Worm (Caenorhabditis elegans) whole organism, mixed stage, embryonic: ENCODE results near the gene F13H10.5.

Experiments used
- elt-1 ChIP-seq: sonication (generic microtip); optimal IDR thresholded peaks from 2 replicates; lab custom pipeline; 2017; ENCODE audit warnings: missing genetic modification characterization, mild to moderate bottlenecking, missing compliant biosample characterization, antibody characterized with exemption, moderate library complexity, borderline replicate concordance; ENCODE audit not compliant: insufficient read depth
- lsy-2 ChIP-seq: fragments of 150-350 bp; optimal IDR thresholded peaks from 2 replicates; lab custom pipeline; 2014; ENCODE audit warnings: missing biosample characterization, missing genetic modification characterization
- mls-2 ChIP-seq: sonication (generic microtip); optimal IDR thresholded peaks from 2 replicates; lab custom pipeline; 2016; ENCODE audit warnings: mild to moderate bottlenecking, missing genetic modification characterization, moderate library complexity, missing compliant biosample characterization
- nhr-28 ChIP-seq: fragments of 150-350 bp; optimal IDR thresholded peaks from 2 replicates; lab custom pipeline; 2014; ENCODE audit warnings: missing biosample characterization, missing genetic modification characterization
- snpc-4 ChIP-seq: fragments of 150-350 bp; optimal IDR thresholded peaks from 2 replicates; lab custom pipeline; 2014; ENCODE audit warnings: missing biosample characterization, missing genetic modification characterization
- ztf-11 ChIP-seq: fragments of 150-350 bp; optimal IDR thresholded peaks from 2 replicates; lab custom pipeline; 2014; ENCODE audit warnings: missing biosample characterization, missing genetic modification characterization

DNA sequence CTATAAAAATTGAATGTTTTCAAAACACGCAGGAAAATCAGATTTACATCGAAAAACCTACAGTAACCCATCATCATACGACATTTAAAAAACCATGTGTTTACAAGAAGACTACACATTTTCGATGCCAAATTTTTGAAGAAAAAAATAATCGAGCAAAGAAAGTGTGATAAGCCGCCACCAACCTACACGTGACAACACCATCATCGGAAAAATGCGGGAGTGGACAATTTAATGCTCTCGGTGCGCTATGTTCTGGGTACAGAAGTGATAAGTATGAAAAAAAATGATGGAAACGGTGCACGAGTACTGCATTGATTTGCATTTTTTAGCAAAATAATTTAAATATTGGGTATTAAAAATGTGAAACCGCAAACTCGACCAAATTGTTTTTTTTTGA is 26.1 kb upstream of the F13H10.5 start:
- TF ChIP-seq elt-1 (tag; lab: Kevin White, UChicago), result no peak
- no peak for TF ChIP-seq mls-2
- no peak for TF ChIP-seq nhr-28 (tag; lab: Kevin White, UChicago)
- TF ChIP-seq snpc-4 (tag; lab: Kevin White, UChicago), result no peak
- no peak for TF ChIP-seq lsy-2 (tag; lab: Kevin White, UChicago)
- no peak for TF ChIP-seq ztf-11 (tag; lab: Kevin White, UChicago)
